Worm (Caenorhabditis elegans) whole organism, midembryonic: Measurements from ENCODE around the gene cut-2.

ENCODE experiments used
- T22C8.4 ChIP-seq: fragments of 200-800 bp; sonication (Bioruptor generic); IDR thresholded peaks from 2 replicates; pipeline ENCODE4 v1.3.6; 2022; ENCODE audit warnings: missing genetic modification characterization, missing compliant biosample characterization
- cog-1 ChIP-seq: sonication (generic microtip); optimal IDR thresholded peaks from 2 replicates; lab custom pipeline; 2016; ENCODE audit warnings: missing genetic modification characterization, missing compliant biosample characterization
- flt-1 ChIP-seq: fragments of 200-800 bp; sonication (Bioruptor generic); IDR thresholded peaks from 2 replicates; pipeline ENCODE4 v1.3.6; 2022; ENCODE audit warnings: missing genetic modification characterization, missing compliant biosample characterization
- ref-1 ChIP-seq: fragments of 200-800 bp; sonication (Bioruptor generic); conservative IDR thresholded peaks from 2 replicates; pipeline ENCODE4 v1.3.6; 2022; ENCODE audit warnings: missing genetic modification reagents, missing genetic modification characterization, missing compliant biosample characterization
- tab-1 ChIP-seq: fragments of 200-800 bp; sonication (Bioruptor generic); IDR thresholded peaks from 2 replicates; pipeline ENCODE4 v1.3.6; 2022; ENCODE audit warnings: missing genetic modification characterization, missing compliant biosample characterization
- ztf-23 ChIP-seq: fragments of 200-800 bp; sonication (Bioruptor generic); IDR thresholded peaks from 2 replicates; pipeline ENCODE4 v1.3.6; 2022; ENCODE audit warnings: missing genetic modification reagents, missing genetic modification characterization, missing compliant biosample characterization

- TF ChIP-seq tab-1 (GFP tag; lab: Robert Waterston, UW), result no peak
- TF ChIP-seq ztf-23 (GFP tag; lab: Robert Waterston, UW), result no peak
- TF ChIP-seq cog-1 (tag; lab: Kevin White, UChicago), result no peak
- 0 out of 2 replicates have a peak, but pooled peaks have one; percentile 25 for TF ChIP-seq flt-1 (GFP tag; lab: Robert Waterston, UW)
- TF ChIP-seq T22C8.4 (GFP tag; lab: Robert Waterston, UW), result no peak
- no peak for TF ChIP-seq ref-1 (GFP tag; lab: Robert Waterston, UW)
Measured at ce11 chrV:13390936-13391335, 23.8 kb upstream of the cut-2 start.
